Fruit fly (Drosophila melanogaster) whole organism: Measurements from ENCODE around the gene Nxf3.

Source experiments
- EcR ChIP-seq, 2 experiments: fragments of >200 bp; optimal IDR thresholded peaks; 2 replicates each; lab custom pipeline; 2017; ENCODE audit warnings: missing biosample characterization in 2 of 2, missing genetic modification characterization in 2 of 2, missing genetic modification reagents in 2 of 2
- pan ChIP-seq: fragments of >200 bp; optimal IDR thresholded peaks from 2 replicates; lab custom pipeline; 2017
- psq ChIP-seq: fragments of >200 bp; optimal IDR thresholded peaks from 2 replicates; lab custom pipeline; 2017
- usp ChIP-seq: fragments of >200 bp; optimal IDR thresholded peaks from 2 replicates; lab custom pipeline; 2017; ENCODE audit warnings: missing biosample characterization, missing genetic modification characterization, mixed read lengths

DNA sequence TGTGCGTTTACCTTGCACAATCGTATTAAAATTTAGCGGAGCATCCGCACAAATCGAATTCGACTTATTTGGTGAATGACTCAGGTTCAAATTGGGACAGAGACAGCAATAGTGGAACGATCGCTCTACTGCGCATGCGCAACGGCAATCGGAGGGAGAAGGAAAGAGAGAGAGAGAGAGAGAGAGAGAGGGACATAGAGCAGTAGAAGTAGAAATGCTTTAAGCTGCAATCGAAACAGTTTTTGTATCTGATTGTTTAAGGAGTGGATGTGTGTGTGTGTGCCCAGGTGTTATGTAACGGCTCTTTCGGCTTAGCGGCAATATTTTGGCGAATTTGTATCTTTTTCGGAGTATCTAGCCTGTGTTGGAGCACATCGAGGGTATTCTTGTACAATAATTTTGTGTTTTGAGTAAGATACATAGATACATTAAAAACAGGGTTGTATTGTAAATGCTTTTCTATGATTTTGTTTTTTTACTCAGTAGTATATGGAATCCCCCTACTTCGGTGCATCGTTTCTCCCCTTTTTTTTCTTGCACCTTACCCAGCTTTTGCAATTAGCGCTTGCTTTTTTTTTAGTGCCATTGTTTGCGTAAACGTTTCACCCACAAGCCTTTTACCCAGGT, 15.4 kb upstream of the Nxf3 start:
- TF ChIP-seq usp (GFP tag; lab: Kevin White, UChicago) (no peak), pan (lab: Kevin White, UChicago) (no peak), psq (lab: Kevin White, UChicago) (no peak), EcR (GFP tag; optimal IDR thresholded peaks at IDR 0.05; lab: Kevin White, UChicago) (no peak)
